Fruit fly (Drosophila melanogaster): ENCODE measurements around the gene AP-2sigma.

AP-2sigma gene

dm6 chr3R:21267972-21268512, 1.8 kb downstream of the AP-2sigma start:
- TF ChIP-seq rgr (GFP tag; optimal IDR thresholded peaks at IDR 0.05) (no peak), Hr83 (GFP tag; optimal IDR thresholded peaks at IDR 0.05; ENCODE audit: poor library complexity, severe bottlenecking) (no peak), Dfd (GFP tag; optimal IDR thresholded peaks at IDR 0.05) (no peak), Rel (GFP tag; optimal IDR thresholded peaks at IDR 0.05) (no peak), Rel (tag; optimal IDR thresholded peaks at IDR 0.05) (no peak), CG32264 (GFP tag; optimal IDR thresholded peaks at IDR 0.05) (no peak), tai (GFP tag; optimal IDR thresholded peaks at IDR 0.05) (no peak), Dif (GFP tag; optimal IDR thresholded peaks at IDR 0.05; ENCODE audit: partially characterized antibody) (no peak), dl (GFP tag; optimal IDR thresholded peaks at IDR 0.05; ENCODE audit: insufficient read depth in 1 of 2, partially characterized antibody in 2 of 2) (no peak), br (GFP tag; optimal IDR thresholded peaks at IDR 0.05) (no peak), brk (GFP tag; optimal IDR thresholded peaks at IDR 0.05) (no peak), sv (GFP tag; optimal IDR thresholded peaks at IDR 0.05) (no peak), Sp1 (GFP tag; optimal IDR thresholded peaks at IDR 0.05) (no peak), Abd-B (GFP tag; optimal IDR thresholded peaks at IDR 0.05) (no peak), woc (GFP tag; optimal IDR thresholded peaks at IDR 0.05) (no peak), Vsx2 (GFP tag; optimal IDR thresholded peaks at IDR 0.05; ENCODE audit: partially characterized antibody) (no peak), jim (GFP tag; optimal IDR thresholded peaks at IDR 0.05) (no peak), Hr78 (GFP tag; optimal IDR thresholded peaks at IDR 0.05) (no peak), psq (GFP tag; optimal IDR thresholded peaks at IDR 0.05) (no peak)

- peak; percentile 19 for TF ChIP-seq Hr83 (GFP tag; optimal IDR thresholded peaks at IDR 0.05; ENCODE audit: poor library complexity, severe bottlenecking)
- TF ChIP-seq rgr (GFP tag; optimal IDR thresholded peaks at IDR 0.05), result peak; percentile 25
- TF ChIP-seq dl (GFP tag; optimal IDR thresholded peaks at IDR 0.05; ENCODE audit: insufficient read depth in 1 of 2, partially characterized antibody in 2 of 2), result no peak
- TF ChIP-seq tai (GFP tag; optimal IDR thresholded peaks at IDR 0.05), result no peak
- no peak for TF ChIP-seq HLH106 (tag; optimal IDR thresholded peaks at IDR 0.05)
Observed at dm6 chr3R:21263177-21263576, 6.7 kb downstream of the AP-2sigma start.

- no peak for TF ChIP-seq Jra (GFP tag; optimal IDR thresholded peaks at IDR 0.05)
- peak; percentile 8 for TF ChIP-seq Sp1 (GFP tag; optimal IDR thresholded peaks at IDR 0.05)
- no peak for TF ChIP-seq dl (GFP tag; optimal IDR thresholded peaks at IDR 0.05; ENCODE audit: insufficient read depth in 1 of 2, partially characterized antibody in 2 of 2)
- TF ChIP-seq Hr83 (GFP tag; optimal IDR thresholded peaks at IDR 0.05; ENCODE audit: poor library complexity, severe bottlenecking), result peak; percentile 86
- no peak for TF ChIP-seq Hnf4 (GFP tag; optimal IDR thresholded peaks at IDR 0.05)
- peak; percentile 7 for TF ChIP-seq brk (GFP tag; optimal IDR thresholded peaks at IDR 0.05)
- peak; percentile 76 for TF ChIP-seq h (GFP tag; optimal IDR thresholded peaks at IDR 0.05)
- peak; percentile 50 for TF ChIP-seq OdsH (GFP tag; optimal IDR thresholded peaks at IDR 0.05)
- TF ChIP-seq rgr (GFP tag; optimal IDR thresholded peaks at IDR 0.05), result peak; percentile 73
Observed at dm6 chr3R:21260795-21261194, 9.1 kb downstream of the AP-2sigma start.

DNA sequence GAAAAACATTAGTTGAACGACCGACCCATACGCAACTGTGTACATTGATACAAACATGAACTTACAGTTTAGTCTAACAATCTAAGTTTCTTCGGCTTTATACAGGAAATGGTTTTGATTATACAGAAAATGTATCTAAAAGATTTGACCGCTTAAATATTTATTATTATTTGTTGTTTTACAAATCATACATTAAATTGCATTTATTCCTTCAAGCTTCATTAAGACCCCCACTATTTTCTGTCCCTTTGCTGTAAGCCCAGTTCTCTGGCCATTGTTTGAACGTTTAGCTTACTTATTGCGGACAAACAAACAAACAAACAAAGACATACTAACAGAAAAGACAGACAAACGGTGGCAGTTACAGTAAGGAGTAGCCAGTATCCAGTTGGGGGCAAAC, 15.6 kb downstream of the AP-2sigma start:
- TF ChIP-seq fru (GFP tag; optimal IDR thresholded peaks at IDR 0.05) (no peak), Mio (GFP tag; optimal IDR thresholded peaks at IDR 0.05) (no peak), sage (GFP tag; optimal IDR thresholded peaks at IDR 0.05) (no peak), lola (GFP tag; optimal IDR thresholded peaks at IDR 0.05) (no peak), woc (GFP tag; optimal IDR thresholded peaks at IDR 0.05) (no peak), HLH106 (tag; optimal IDR thresholded peaks at IDR 0.05) (no peak), OdsH (GFP tag; optimal IDR thresholded peaks at IDR 0.05) (no peak), ey (GFP tag; optimal IDR thresholded peaks at IDR 0.05) (no peak), br (GFP tag; optimal IDR thresholded peaks at IDR 0.05) (no peak), Dif (GFP tag; optimal IDR thresholded peaks at IDR 0.05; ENCODE audit: partially characterized antibody) (no peak), Rel (GFP tag; optimal IDR thresholded peaks at IDR 0.05) (no peak), Rel (tag; optimal IDR thresholded peaks at IDR 0.05) (no peak), dmrt93B (GFP tag; optimal IDR thresholded peaks at IDR 0.05) (no peak), N (GFP tag; optimal IDR thresholded peaks at IDR 0.05) (no peak), dsf (GFP tag; optimal IDR thresholded peaks at IDR 0.05; ENCODE audit: borderline replicate concordance) (no peak), Hnf4 (GFP tag; optimal IDR thresholded peaks at IDR 0.05) (no peak)
